ENCODE assay signal across 1 fruit fly cellular context in genomic region chr3L:5128214-5128613, dm6.
TF ChIP-seq lines count a peak whose summit lies in the region.

No protein-coding gene starts in this region.

TF ChIP-seq in whole organism, prepupa, 60 proteins besides CTCF, POLR2A, EP300 and RAD21 (continued from another document):
- TF ChIP-seq dsx (GFP tag; optimal IDR thresholded peaks at IDR 0.05; lab: Kevin White, UChicago; ENCODE audit: poor library complexity, severe bottlenecking): peak; percentile 51
- TF ChIP-seq Hr39 (GFP tag; optimal IDR thresholded peaks at IDR 0.05; lab: Kevin White, UChicago): no peak
- TF ChIP-seq CG31627 (GFP tag; optimal IDR thresholded peaks at IDR 0.05; lab: Kevin White, UChicago): no peak
- TF ChIP-seq esn (GFP tag; optimal IDR thresholded peaks at IDR 0.05; lab: Kevin White, UChicago): peak; percentile 51
- TF ChIP-seq CG3919 (GFP tag; optimal IDR thresholded peaks at IDR 0.05; lab: Kevin White, UChicago): peak; percentile 56
- TF ChIP-seq svp (GFP tag; lab: Kevin White, UChicago): peak; percentile 53
- TF ChIP-seq OdsH (GFP tag; optimal IDR thresholded peaks at IDR 0.05; lab: Kevin White, UChicago): peak; percentile 61
- no peak for TF ChIP-seq CG4318 (GFP tag; optimal IDR thresholded peaks at IDR 0.05; lab: Kevin White, UChicago)
- peak; percentile 23 for TF ChIP-seq pdm3 (GFP tag; optimal IDR thresholded peaks at IDR 0.05; lab: Kevin White, UChicago)
- TF ChIP-seq Lpt (GFP tag; optimal IDR thresholded peaks at IDR 0.05; lab: Kevin White, UChicago): no peak
- TF ChIP-seq CG16779 (tag; optimal IDR thresholded peaks at IDR 0.05; lab: Kevin White, UChicago): peak; percentile 2
- TF ChIP-seq CG1621 (tag; optimal IDR thresholded peaks at IDR 0.05; lab: Kevin White, UChicago): peak; percentile 43
- TF ChIP-seq CG10669 (GFP tag; optimal IDR thresholded peaks at IDR 0.05; lab: Kevin White, UChicago): peak; percentile 51
- peak; percentile 16 for TF ChIP-seq Ets96B (tag; optimal IDR thresholded peaks at IDR 0.05; lab: Kevin White, UChicago)
- peak; percentile 58 for TF ChIP-seq Eip75B (GFP tag; optimal IDR thresholded peaks at IDR 0.05; lab: Kevin White, UChicago)
- TF ChIP-seq Sox15 (GFP tag; optimal IDR thresholded peaks at IDR 0.05; lab: Kevin White, UChicago): peak; percentile 2
- no peak for TF ChIP-seq salr (GFP tag; optimal IDR thresholded peaks at IDR 0.05; lab: Kevin White, UChicago)
- no peak for TF ChIP-seq Sox102F (GFP tag; optimal IDR thresholded peaks at IDR 0.05; lab: Kevin White, UChicago)
- no peak for TF ChIP-seq vri (GFP tag; optimal IDR thresholded peaks at IDR 0.05; lab: Kevin White, UChicago)
- peak; percentile 63 for TF ChIP-seq acj6 (GFP tag; optimal IDR thresholded peaks at IDR 0.05; lab: Kevin White, UChicago)
- peak; percentile 1 for TF ChIP-seq lz (GFP tag; optimal IDR thresholded peaks at IDR 0.05; lab: Kevin White, UChicago)
- TF ChIP-seq Smox (GFP tag; optimal IDR thresholded peaks at IDR 0.05; lab: Kevin White, UChicago): no peak
- TF ChIP-seq CG6276 (GFP tag; optimal IDR thresholded peaks at IDR 0.05; lab: Kevin White, UChicago): no peak
- peak; percentile 67 for TF ChIP-seq achi (GFP tag; optimal IDR thresholded peaks at IDR 0.05; lab: Kevin White, UChicago)
- TF ChIP-seq CG6854 (GFP tag; optimal IDR thresholded peaks at IDR 0.05; lab: Kevin White, UChicago): no peak
- peak; percentile 43 for TF ChIP-seq dac (GFP tag; optimal IDR thresholded peaks at IDR 0.05; lab: Kevin White, UChicago)
- TF ChIP-seq CG11902 (GFP tag; optimal IDR thresholded peaks at IDR 0.05; lab: Kevin White, UChicago): no peak
- TF ChIP-seq CG11294 (GFP tag; IDR thresholded peaks at IDR 0.05; lab: Robert Waterston, UW): peak; percentile 22; the same call in 1 of the 2 replicates
- TF ChIP-seq Ets21C (GFP tag; optimal IDR thresholded peaks at IDR 0.05; lab: Kevin White, UChicago): no peak
- peak; percentile 74 for TF ChIP-seq CG8119 (GFP tag; IDR thresholded peaks at IDR 0.05; lab: Robert Waterston, UW)
- peak; percentile 67 for TF ChIP-seq Eip78C (GFP tag; lab: Kevin White, UChicago)
- TF ChIP-seq CG15336 (GFP tag; IDR thresholded peaks at IDR 0.05; lab: Robert Waterston, UW): peak; percentile 57; the same call in 1 of the 2 replicates
- peak; percentile 38 for TF ChIP-seq net (GFP tag; optimal IDR thresholded peaks at IDR 0.05; lab: Kevin White, UChicago)
- peak; percentile 35 for TF ChIP-seq Hr4 (GFP tag; optimal IDR thresholded peaks at IDR 0.05; lab: Kevin White, UChicago)
- TF ChIP-seq fd85E (GFP tag; optimal IDR thresholded peaks at IDR 0.05; lab: Kevin White, UChicago): no peak
